Worm (Caenorhabditis elegans) whole organism, late embryonic: Measurements from ENCODE around the gene popl-1.

Experiments used
- ama-1 ChIP-seq: fragments of 150-350 bp; optimal IDR thresholded peaks from 2 replicates; lab custom pipeline; 2014
- hlh-8 ChIP-seq: sonication (generic microtip); optimal IDR thresholded peaks from 2 replicates; lab custom pipeline; 2016; ENCODE audit warnings: missing genotype, missing genetic modification characterization, missing compliant biosample characterization
- madf-2 ChIP-seq: sonication (generic microtip); optimal IDR thresholded peaks from 2 replicates; lab custom pipeline; 2017; ENCODE audit warnings: missing genetic modification characterization, missing compliant biosample characterization
- nfya-1 ChIP-seq: sonication (generic microtip); optimal IDR thresholded peaks from 2 replicates; lab custom pipeline; 2017; ENCODE audit warnings: missing genetic modification characterization, mild to moderate bottlenecking, missing compliant biosample characterization, antibody characterized with exemption, moderate library complexity
- nhr-11 ChIP-seq: fragments of 150-350 bp; optimal IDR thresholded peaks from 2 replicates; lab custom pipeline; 2014; ENCODE audit warnings: missing biosample characterization, missing genetic modification characterization
- pha-4 ChIP-seq: fragments of 150-350 bp; optimal IDR thresholded peaks from 2 replicates; lab custom pipeline; 2018; ENCODE audit warnings: missing biosample characterization, missing genetic modification reagents, missing genetic modification characterization
- sox-2 ChIP-seq: fragments of 200-800 bp; sonication (Bioruptor generic); IDR thresholded peaks from 2 replicates; pipeline ENCODE4 v1.3.6; 2022; ENCODE audit warnings: missing genetic modification reagents, missing genetic modification characterization, missing compliant biosample characterization
- tbx-7 ChIP-seq: sonication (generic microtip); optimal IDR thresholded peaks from 2 replicates; lab custom pipeline; 2016; ENCODE audit warnings: missing genotype, missing genetic modification characterization, missing compliant biosample characterization
- unc-86 ChIP-seq: sonication (generic microtip); optimal IDR thresholded peaks from 2 replicates; lab custom pipeline; 2016; ENCODE audit warnings: missing genetic modification characterization, missing compliant biosample characterization

- TF ChIP-seq nfya-1 (tag; lab: Kevin White, UChicago) (no peak), tbx-7 (tag; lab: Kevin White, UChicago) (no peak), pha-4 (tag; lab: Kevin White, UChicago) (no peak), nhr-11 (no peak), hlh-8 (tag; lab: Kevin White, UChicago) (no peak), unc-86 (tag; lab: Kevin White, UChicago) (no peak), madf-2 (tag; lab: Kevin White, UChicago) (no peak), sox-2 (GFP tag; lab: Robert Waterston, UW) (no peak), ama-1 (lab: Kevin White, UChicago) (no peak)
These were observed 15.3 kb downstream of the popl-1 start, which contains the start of gene nas-4 for ce11 chrIII:6415306-6415973.
